Worm (Caenorhabditis elegans) whole organism, L4 larva: Measurements from ENCODE around the gene ser-4.

Experiments used
- D1046.2 ChIP-seq: fragments of 200-800 bp; sonication (Bioruptor generic); IDR thresholded peaks from 2 replicates; pipeline ENCODE4 v1.3.6; 2022; ENCODE audit warnings: missing genetic modification characterization, missing compliant biosample characterization
- F26F4.8 ChIP-seq: fragments of 200-800 bp; sonication (Bioruptor generic); conservative IDR thresholded peaks from 2 replicates; pipeline ENCODE4 v1.3.6; 2022; ENCODE audit warnings: missing genetic modification characterization, missing compliant biosample characterization
- F44E2.7 ChIP-seq: fragments of 200-800 bp; sonication (Bioruptor generic); IDR thresholded peaks from 2 replicates; pipeline ENCODE4 v2.1.2; 2022; ENCODE audit warnings: missing genetic modification characterization, missing compliant biosample characterization
- R02D3.7 ChIP-seq: fragments of 150-350 bp; sonication (generic microtip); optimal IDR thresholded peaks from 3 replicates; lab custom pipeline; 2014; ENCODE audit warnings: missing biosample characterization, missing genetic modification characterization
- T26A8.4 ChIP-seq: fragments of 200-800 bp; sonication (Bioruptor generic); IDR thresholded peaks from 2 replicates; pipeline ENCODE4 v1.3.6; 2022; ENCODE audit warnings: missing genetic modification characterization, missing compliant biosample characterization
- Y48G9A.11 ChIP-seq: fragments of 200-800 bp; sonication (Bioruptor generic); IDR thresholded peaks from 2 replicates; pipeline ENCODE4 v1.3.6; 2022; ENCODE audit warnings: missing genetic modification reagents, missing genetic modification characterization, missing compliant biosample characterization
- aha-1 ChIP-seq: fragments of 150-350 bp; peaks from one replicate; lab custom pipeline; 2014; ENCODE audit warnings: missing biosample characterization, missing genetic modification characterization
- aly-2 ChIP-seq: sonication (generic microtip); optimal IDR thresholded peaks from 2 replicates; lab custom pipeline; 2018; ENCODE audit warnings: missing biosample characterization, missing genetic modification characterization
- arid-1 ChIP-seq: fragments of 200-800 bp; sonication (Bioruptor generic); conservative IDR thresholded peaks from 2 replicates; pipeline ENCODE4 v1.3.6; 2022; ENCODE audit warnings: missing genetic modification reagents, missing genetic modification characterization, missing compliant biosample characterization
- ceh-44 ChIP-seq: fragments of 200-800 bp; sonication (Bioruptor generic); IDR thresholded peaks from 2 replicates; pipeline ENCODE4 v1.3.6; 2022; ENCODE audit warnings: missing genetic modification reagents, missing genetic modification characterization, missing compliant biosample characterization
- ceh-82 ChIP-seq: sonication (generic microtip); optimal IDR thresholded peaks from 2 replicates; lab custom pipeline; 2017; ENCODE audit warnings: missing biosample characterization, missing genetic modification characterization
- daf-8 ChIP-seq: fragments of 200-800 bp; sonication (Bioruptor generic); IDR thresholded peaks from 2 replicates; pipeline ENCODE4 v1.3.6; 2022; ENCODE audit warnings: missing genetic modification characterization, missing compliant biosample characterization
- dmd-6 ChIP-seq: fragments of 200-800 bp; sonication (Bioruptor generic); IDR thresholded peaks from 2 replicates; pipeline ENCODE4 v1.3.6; 2022; ENCODE audit warnings: missing genetic modification reagents, missing genetic modification characterization, missing compliant biosample characterization
- dmd-8 ChIP-seq: fragments of 200-800 bp; sonication (Bioruptor generic); IDR thresholded peaks from 2 replicates; pipeline ENCODE4 v1.3.6; 2022; ENCODE audit warnings: missing genetic modification characterization, missing compliant biosample characterization
- dpl-1 ChIP-seq: fragments of 150-350 bp; optimal IDR thresholded peaks from 2 replicates; lab custom pipeline; 2014; ENCODE audit warnings: missing biosample characterization, missing genetic modification reagents, missing genetic modification characterization
- egl-27 ChIP-seq: sonication (generic microtip); optimal IDR thresholded peaks from 3 replicates; lab custom pipeline; 2017; ENCODE audit warnings: missing biosample characterization, missing genetic modification reagents, missing genetic modification characterization
- egl-43 ChIP-seq: fragments of 200-800 bp; sonication (Bioruptor generic); IDR thresholded peaks from 2 replicates; pipeline ENCODE4 v1.3.6; 2022; ENCODE audit warnings: missing genetic modification reagents, missing genetic modification characterization, missing compliant biosample characterization
- hmg-1.1 ChIP-seq: fragments of 200-800 bp; sonication (Bioruptor generic); IDR thresholded peaks from 2 replicates; pipeline ENCODE4 v1.3.6; 2022; ENCODE audit warnings: missing genetic modification reagents, missing genetic modification characterization, missing compliant biosample characterization
- jun-1 ChIP-seq: fragments of 150-350 bp; optimal IDR thresholded peaks from 2 replicates; lab custom pipeline; 2014; ENCODE audit warnings: missing biosample characterization, missing genetic modification reagents, missing genetic modification characterization
- lim-7 ChIP-seq: fragments of 200-800 bp; sonication (Bioruptor generic); IDR thresholded peaks from 2 replicates; pipeline ENCODE4 v1.3.6; 2022; ENCODE audit warnings: missing genetic modification characterization, missing compliant biosample characterization
- lin-29 ChIP-seq: fragments of 200-800 bp; sonication (Bioruptor generic); IDR thresholded peaks from 2 replicates; pipeline ENCODE4 v1.3.6; 2022; ENCODE audit warnings: missing genetic modification reagents, missing genetic modification characterization, missing compliant biosample characterization
- lin-38 ChIP-seq: fragments of 200-800 bp; sonication (Bioruptor generic); IDR thresholded peaks from 2 replicates; pipeline ENCODE4 v1.3.6; 2022; ENCODE audit warnings: missing genetic modification reagents, missing genetic modification characterization, missing compliant biosample characterization
- lir-3 ChIP-seq: sonication (generic microtip); optimal IDR thresholded peaks from 2 replicates; lab custom pipeline; 2016; ENCODE audit warnings: mild to moderate bottlenecking, missing genetic modification characterization, missing compliant biosample characterization
- madf-5 ChIP-seq, 2 experiments: fragments of 200-800 bp; sonication (Bioruptor generic); IDR thresholded peaks; 2 replicates each; pipeline ENCODE4 v1.3.6; 2022; ENCODE audit warnings: missing compliant biosample characterization in 2 of 2, missing genetic modification characterization in 2 of 2
- nhr-10 ChIP-seq: fragments of 150-350 bp; optimal IDR thresholded peaks from 2 replicates; lab custom pipeline; 2014; ENCODE audit warnings: missing biosample characterization, missing genetic modification characterization
- nhr-41 ChIP-seq: fragments of 200-800 bp; sonication (Bioruptor generic); IDR thresholded peaks from 2 replicates; pipeline ENCODE4 v1.3.6; 2022; ENCODE audit warnings: missing genetic modification reagents, missing genetic modification characterization, missing compliant biosample characterization
- nhr-77 ChIP-seq: fragments of 150-350 bp; optimal IDR thresholded peaks from 2 replicates; lab custom pipeline; 2014; ENCODE audit warnings: missing biosample characterization, missing genetic modification characterization
- php-3 ChIP-seq: fragments of 200-800 bp; sonication (Bioruptor generic); IDR thresholded peaks from 2 replicates; pipeline ENCODE4 v1.3.6; 2022; ENCODE audit warnings: missing genetic modification reagents, missing genetic modification characterization, missing compliant biosample characterization
- pqm-1 ChIP-seq: sonication (generic microtip); optimal IDR thresholded peaks from 2 replicates; lab custom pipeline; 2017; ENCODE audit warnings: missing biosample characterization, missing genetic modification characterization
- set-16 ChIP-seq: fragments of 200-800 bp; sonication (Bioruptor generic); IDR thresholded peaks from 2 replicates; pipeline ENCODE4 v1.3.6; 2022; ENCODE audit warnings: missing genetic modification reagents, missing genetic modification characterization, missing compliant biosample characterization
- skn-1 ChIP-seq: fragments of 150-350 bp; optimal IDR thresholded peaks from 2 replicates; lab custom pipeline; 2014; ENCODE audit warnings: missing biosample characterization, missing genetic modification characterization
- snpc-1.2 ChIP-seq: fragments of 200-800 bp; sonication (Bioruptor generic); IDR thresholded peaks from 2 replicates; pipeline ENCODE4 v1.3.6; 2022; ENCODE audit warnings: missing genetic modification reagents, missing genetic modification characterization, missing compliant biosample characterization
- spr-1 ChIP-seq: sonication (generic microtip); optimal IDR thresholded peaks from 2 replicates; lab custom pipeline; 2016; ENCODE audit warnings: mild to moderate bottlenecking, missing genetic modification characterization, missing compliant biosample characterization
- unc-62 ChIP-seq, 3 experiments: fragments of 150-350 bp in 1 of 3; sonication (generic microtip); optimal IDR thresholded peaks in 2 of 3; peaks in 1 of 3; 1 replicate in 1 of 3; 2 replicates in 2 of 3; lab custom pipeline; 2014 to 2017; ENCODE audit warnings: missing biosample characterization in 3 of 3, missing genetic modification characterization in 3 of 3, missing genetic modification reagents in 3 of 3, missing genotype in 1 of 3

The ser-4 gene

ce11 chrIII:1713991-1714611 is 18.8 kb downstream of the ser-4 start:
- TF ChIP-seq skn-1 (tag; lab: Kevin White, UChicago), result no peak
- TF ChIP-seq unc-62 (GFP tag; optimal IDR thresholded peaks at IDR 0.05 in 1 of 2; lab: Kevin White, UChicago), result peak in 1 of 2 experiments; percentile 65
- no peak for TF ChIP-seq unc-62 (tag; optimal IDR thresholded peaks at IDR 0.05; lab: Kevin White, UChicago)

ce11 chrIII:1707218-1707617 is 25.7 kb downstream of the ser-4 start:
- TF ChIP-seq D1046.2 (GFP tag; lab: Robert Waterston, UW) (0 out of 2 replicates have a peak, but pooled peaks have one; percentile 66), egl-43 (peak; percentile 83), dmd-6 (GFP tag; lab: Robert Waterston, UW) (peak; percentile 8; the same call in 1 of the 2 replicates), ceh-44 (GFP tag; lab: Robert Waterston, UW) (0 out of 2 replicates have a peak, but pooled peaks have one; percentile 51), Y48G9A.11 (GFP tag; lab: Robert Waterston, UW) (peak; percentile 53; the same call in 1 of the 2 replicates), T26A8.4 (GFP tag; lab: Robert Waterston, UW) (0 out of 2 replicates have a peak, but pooled peaks have one; percentile 22), lin-29 (peak; percentile 40; the same call in 1 of the 2 replicates), snpc-1.2 (GFP tag; lab: Robert Waterston, UW) (peak; percentile 66; the same call in 1 of the 2 replicates), lin-38 (peak; percentile 67), F44E2.7 (GFP tag; lab: Robert Waterston, UW) (0 out of 2 replicates have a peak, but pooled peaks have one; percentile 26), set-16 (GFP tag; lab: Robert Waterston, UW) (peak; percentile 44; the same call in 1 of the 2 replicates), madf-5 (GFP tag; IDR thresholded peaks at IDR 0.05; lab: Robert Waterston, UW) (peak in 1 of 2 experiments; percentile 72; a peak in 1 of 4 replicates), dmd-8 (GFP tag; lab: Robert Waterston, UW) (peak; percentile 76; the same call in 1 of the 2 replicates), arid-1 (peak; percentile 16), nhr-41 (GFP tag; lab: Robert Waterston, UW) (peak; percentile 40; the same call in 1 of the 2 replicates), F26F4.8 (GFP tag; lab: Robert Waterston, UW) (0 out of 2 replicates have a peak, but pooled peaks have one; percentile 61), lim-7 (GFP tag; lab: Robert Waterston, UW) (peak; percentile 58; the same call in 1 of the 2 replicates)

DNA sequence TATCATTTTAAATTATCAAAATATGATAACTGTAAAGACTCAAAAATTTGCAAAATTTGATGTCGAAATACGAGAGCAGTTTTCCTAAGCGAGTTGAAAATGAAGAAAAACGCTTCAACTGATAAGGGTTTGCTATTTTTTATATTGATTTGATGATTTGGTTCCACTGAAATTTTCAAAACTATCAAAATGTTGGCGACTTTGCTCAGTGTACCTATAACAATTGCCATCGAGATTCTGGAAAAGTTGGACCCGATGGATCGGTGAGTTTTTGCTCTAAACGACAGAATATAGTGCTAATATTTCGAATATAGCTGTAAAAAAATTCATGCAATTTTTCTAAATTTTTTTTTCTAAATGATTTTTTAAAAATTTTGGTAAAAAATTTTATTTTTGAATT is 27.1 kb downstream of the ser-4 start, which contains the start of the genes fbxa-13 and Y22D7AR.2:
Gene fbxa-13, minus strand, starts transcription at position 101 of the 400 bp plus-strand sequence.
Gene Y22D7AR.2, plus strand, starts transcription at position 148 of the 400 bp plus-strand sequence.
- no peak for TF ChIP-seq lir-3 (tag; lab: Kevin White, UChicago)
- TF ChIP-seq aly-2 (tag; lab: Kevin White, UChicago), result no peak
- TF ChIP-seq jun-1, result no peak
- TF ChIP-seq php-3, result no peak
- no peak for TF ChIP-seq egl-27 (tag; lab: Kevin White, UChicago)
- no peak for TF ChIP-seq daf-8 (GFP tag; lab: Robert Waterston, UW)
- no peak for TF ChIP-seq ceh-82 (tag; lab: Kevin White, UChicago)
- TF ChIP-seq pqm-1 (tag; lab: Kevin White, UChicago), result peak; percentile 6
- no peak for TF ChIP-seq nhr-10

ce11 chrIII:1705331-1705730 is 27.6 kb downstream of the ser-4 start:
- TF ChIP-seq dpl-1 (GFP tag; lab: Kevin White, UChicago) (peak; percentile 28), aha-1 (peak; percentile 81), spr-1 (tag; lab: Kevin White, UChicago) (no peak), R02D3.7 (tag; lab: Kevin White, UChicago) (no peak), hmg-1.1 (GFP tag; lab: Robert Waterston, UW) (0 out of 2 replicates have a peak, but pooled peaks have one; percentile 30), nhr-77 (tag; lab: Kevin White, UChicago) (peak; percentile 36)
- TF ChIP-seq, all 104 proteins: peak for 4
